Fruit fly (Drosophila melanogaster): ENCODE measurements around the gene mip130.

Gene mip130

dm6 chrX:1880139-1880556 lies 27.9 kb upstream of the mip130 start, which contains the start of gene Coa8:
Coa8 (plus strand) TSS chrX:1880282.
- TF ChIP-seq CG15269 (tag; optimal IDR thresholded peaks at IDR 0.05), result peak; percentile 55
- TF ChIP-seq CG10565 (GFP tag; optimal IDR thresholded peaks at IDR 0.05), result no peak
- peak; percentile 39 for TF ChIP-seq Sin3A (optimal IDR thresholded peaks at IDR 0.05)
- peak; percentile 44 for TF ChIP-seq Xrp1 (GFP tag; IDR thresholded peaks at IDR 0.05)
- peak; percentile 12; the same call in 2 of the 3 replicates for TF ChIP-seq CG34224 (GFP tag; IDR thresholded peaks at IDR 0.05; ENCODE audit: partially characterized antibody)
- peak; percentile 10 for TF ChIP-seq CG16815 (GFP tag; optimal IDR thresholded peaks at IDR 0.05)
- no peak; the same call in 1 of the 2 replicates for TF ChIP-seq Ravus (GFP tag; IDR thresholded peaks at IDR 0.05)
- peak; percentile 10 for TF ChIP-seq YL-1 (GFP tag; optimal IDR thresholded peaks at IDR 0.05)
- no peak for TF ChIP-seq CG1647 (GFP tag; optimal IDR thresholded peaks at IDR 0.05)
- no peak for TF ChIP-seq CG7987 (GFP tag; optimal IDR thresholded peaks at IDR 0.05)
- TF ChIP-seq Dip3 (GFP tag; optimal IDR thresholded peaks at IDR 0.05), result peak; percentile 33
- TF ChIP-seq Meics (GFP tag; optimal IDR thresholded peaks at IDR 0.05), result peak; percentile 38
- TF ChIP-seq nerfin-2 (GFP tag; IDR thresholded peaks at IDR 0.05; ENCODE audit: partially characterized antibody), result no peak
- peak; percentile 16 for TF ChIP-seq nerfin-1 (tag; optimal IDR thresholded peaks at IDR 0.05)
- no peak for TF ChIP-seq CG10209 (GFP tag; optimal IDR thresholded peaks at IDR 0.05)
- no peak for TF ChIP-seq CG13123 (GFP tag; optimal IDR thresholded peaks at IDR 0.05)
- peak; percentile 5 for TF ChIP-seq Dek (tag; optimal IDR thresholded peaks at IDR 0.05)
- no peak for TF ChIP-seq CG18476 (GFP tag; optimal IDR thresholded peaks at IDR 0.05)
- peak; percentile 28; the same call in 1 of the 2 replicates for TF ChIP-seq Ada2b (GFP tag; IDR thresholded peaks at IDR 0.05)
- TF ChIP-seq CG11398 (GFP tag; optimal IDR thresholded peaks at IDR 0.05), result no peak
- no peak for TF ChIP-seq en (GFP tag; optimal IDR thresholded peaks at IDR 0.05)
- no peak for TF ChIP-seq ash1 (GFP tag; optimal IDR thresholded peaks at IDR 0.05)
- no peak for TF ChIP-seq cwo (GFP tag; optimal IDR thresholded peaks at IDR 0.05)
- no peak for TF ChIP-seq CG2889 (GFP tag; IDR thresholded peaks at IDR 0.05)
- TF ChIP-seq sim (GFP tag; IDR thresholded peaks at IDR 0.05), result no peak
- no peak for TF ChIP-seq Sox100B (GFP tag; optimal IDR thresholded peaks at IDR 0.05)
- no peak for TF ChIP-seq Kr (GFP tag; optimal IDR thresholded peaks at IDR 0.05)
- peak; percentile 59 for TF ChIP-seq MBD-R2 (GFP tag; IDR thresholded peaks at IDR 0.05)
- TF ChIP-seq CG12236 (GFP tag; optimal IDR thresholded peaks at IDR 0.05), result no peak
- TF ChIP-seq Gsc (GFP tag; IDR thresholded peaks at IDR 0.05), result no peak
- TF ChIP-seq unpg (GFP tag; optimal IDR thresholded peaks at IDR 0.05), result peak; percentile 53
- peak; percentile 33 for TF ChIP-seq CG9797 (GFP tag; optimal IDR thresholded peaks at IDR 0.05)
- TF ChIP-seq dmrt11E (tag; optimal IDR thresholded peaks at IDR 0.05), result peak; percentile 6
- TF ChIP-seq fu2 (GFP tag; optimal IDR thresholded peaks at IDR 0.05), result no peak
- TF ChIP-seq CG3995 (GFP tag; optimal IDR thresholded peaks at IDR 0.05), result peak; percentile 30
- no peak for TF ChIP-seq tio (GFP tag; optimal IDR thresholded peaks at IDR 0.05)
- TF ChIP-seq kay (GFP tag; optimal IDR thresholded peaks at IDR 0.05), result no peak
- no peak for TF ChIP-seq bowl (GFP tag; IDR thresholded peaks at IDR 0.05)
- no peak for TF ChIP-seq vfl (GFP tag; optimal IDR thresholded peaks at IDR 0.05)
- no peak; the same call in 1 of the 2 replicates for TF ChIP-seq al (GFP tag; IDR thresholded peaks at IDR 0.05)
- peak; percentile 45 for TF ChIP-seq CG9817 (tag; optimal IDR thresholded peaks at IDR 0.05)
- TF ChIP-seq Mrtf (GFP tag; IDR thresholded peaks at IDR 0.05), result no peak
- no peak for TF ChIP-seq lov (optimal IDR thresholded peaks at IDR 0.05)
- no peak for TF ChIP-seq lov (GFP tag; IDR thresholded peaks at IDR 0.05)
- no peak for TF ChIP-seq CG8359 (GFP tag; optimal IDR thresholded peaks at IDR 0.05; ENCODE audit: borderline replicate concordance)
- TF ChIP-seq crc (GFP tag; optimal IDR thresholded peaks at IDR 0.05), result no peak
- TF ChIP-seq CG2199 (GFP tag; IDR thresholded peaks at IDR 0.05), result no peak
- peak; percentile 46 for TF ChIP-seq pzg (GFP tag; optimal IDR thresholded peaks at IDR 0.05)
- peak; percentile 23 for TF ChIP-seq ERR (GFP tag; optimal IDR thresholded peaks at IDR 0.05)
- peak in 1 of 2 experiments; percentile 53 for TF ChIP-seq crp (GFP tag; optimal IDR thresholded peaks at IDR 0.05)
- no peak for TF ChIP-seq kni (GFP tag; optimal IDR thresholded peaks at IDR 0.05)
